Fruit fly (Drosophila melanogaster): ENCODE data around the gene CG10428.

Gene CG10428

dm6 chr2L:18948065-18948723 lies 490 bp upstream of the CG10428 start (continued):
- TF ChIP-seq bcd (GFP tag; optimal IDR thresholded peaks at IDR 0.05) (peak; percentile 46), Camta (GFP tag; optimal IDR thresholded peaks at IDR 0.05) (peak; percentile 46), Hr51 (GFP tag; optimal IDR thresholded peaks at IDR 0.05) (peak in 1 of 2 experiments; percentile 46), CG42726 (GFP tag; IDR thresholded peaks at IDR 0.05; ENCODE audit: partially characterized antibody) (no peak), lov (optimal IDR thresholded peaks at IDR 0.05) (no peak), lov (GFP tag; IDR thresholded peaks at IDR 0.05) (no peak), Tbp (GFP tag; optimal IDR thresholded peaks at IDR 0.05) (no peak), BEAF-32 (GFP tag; optimal IDR thresholded peaks at IDR 0.05) (no peak), nerfin-1 (tag; optimal IDR thresholded peaks at IDR 0.05) (peak; percentile 52), CG9609 (GFP tag; optimal IDR thresholded peaks at IDR 0.05) (peak; percentile 15), CG11723 (GFP tag; optimal IDR thresholded peaks at IDR 0.05) (peak; percentile 49), CG17361 (GFP tag; IDR thresholded peaks at IDR 0.05) (peak; percentile 82), CG5245 (GFP tag; optimal IDR thresholded peaks at IDR 0.05) (peak; percentile 8), Nf-YA (GFP tag; IDR thresholded peaks at IDR 0.05) (no peak), CG17802 (tag; optimal IDR thresholded peaks at IDR 0.05) (peak; percentile 45), CG13287 (GFP tag; IDR thresholded peaks at IDR 0.05; ENCODE audit: partially characterized antibody) (no peak), CG17359 (tag; optimal IDR thresholded peaks at IDR 0.05) (peak; percentile 72), row (GFP tag; IDR thresholded peaks at IDR 0.05) (peak; percentile 80), fu2 (GFP tag; optimal IDR thresholded peaks at IDR 0.05) (no peak), abd-A (tag; optimal IDR thresholded peaks at IDR 0.05) (no peak), CG15601 (tag; optimal IDR thresholded peaks at IDR 0.05) (peak; percentile 85), bab2 (GFP tag; optimal IDR thresholded peaks at IDR 0.05) (peak; percentile 22), Dek (tag; optimal IDR thresholded peaks at IDR 0.05) (peak; percentile 63), CG4730 (GFP tag; IDR thresholded peaks at IDR 0.05) (no peak), nmo (GFP tag; optimal IDR thresholded peaks at IDR 0.05) (peak; percentile 86), Awh (GFP tag; IDR thresholded peaks at IDR 0.05) (no peak; the same call in 1 of the 2 replicates), grn (GFP tag; optimal IDR thresholded peaks at IDR 0.05) (no peak), CG33213 (GFP tag; optimal IDR thresholded peaks at IDR 0.05) (no peak), ind (GFP tag; optimal IDR thresholded peaks at IDR 0.05) (peak; percentile 26), CG1529 (GFP tag; optimal IDR thresholded peaks at IDR 0.05) (peak; percentile 87), H2.0 (GFP tag; IDR thresholded peaks at IDR 0.05) (0 out of 2 replicates have a peak, but pooled peaks have one; percentile 10), CG17612 (GFP tag; IDR thresholded peaks at IDR 0.05) (no peak), gce (GFP tag; IDR thresholded peaks at IDR 0.05) (no peak), lilli (GFP tag; optimal IDR thresholded peaks at IDR 0.05) (peak; percentile 28), CG1233 (GFP tag; optimal IDR thresholded peaks at IDR 0.05) (peak; percentile 61), phol (tag; optimal IDR thresholded peaks at IDR 0.05) (peak; percentile 81), Adf1 (GFP tag; IDR thresholded peaks at IDR 0.05) (no peak), CG4617 (GFP tag; optimal IDR thresholded peaks at IDR 0.05; ENCODE audit: borderline replicate concordance) (no peak), CG13296 (GFP tag; optimal IDR thresholded peaks at IDR 0.05) (peak; percentile 49), maf-S (GFP tag; optimal IDR thresholded peaks at IDR 0.05) (peak; percentile 16), NC2β (GFP tag; optimal IDR thresholded peaks at IDR 0.05) (peak; percentile 44), az2 (GFP tag; optimal IDR thresholded peaks at IDR 0.05) (peak; percentile 81), tx (GFP tag; optimal IDR thresholded peaks at IDR 0.05) (no peak), CG6689 (GFP tag; IDR thresholded peaks at IDR 0.05) (peak; percentile 74), oc (tag; optimal IDR thresholded peaks at IDR 0.05) (peak; percentile 40), odd (GFP tag; optimal IDR thresholded peaks at IDR 0.05) (peak; percentile 66), HLHmδ (GFP tag; optimal IDR thresholded peaks at IDR 0.05) (no peak), lola (GFP tag; optimal IDR thresholded peaks at IDR 0.05) (peak in 1 of 3 experiments; percentile 92), CG11093 (GFP tag; IDR thresholded peaks at IDR 0.05) (0 out of 3 replicates have a peak, but pooled peaks have one; percentile 27), CG1602 (GFP tag; optimal IDR thresholded peaks at IDR 0.05) (peak; percentile 57)
